Worm (Caenorhabditis elegans) whole organism, early embryonic: ENCODE data around the gene hpo-10.

Experiments used
- F13C5.2 ChIP-seq: sonication (generic microtip); optimal IDR thresholded peaks from 2 replicates; lab custom pipeline; 2017; ENCODE audit warnings: mild to moderate bottlenecking, missing genetic modification characterization, inconsistent platforms, missing compliant biosample characterization
- aly-1 ChIP-seq: sonication (generic microtip); optimal IDR thresholded peaks from 2 replicates; lab custom pipeline; 2016; ENCODE audit warnings: missing genetic modification characterization, missing compliant biosample characterization
- ama-1 ChIP-seq: fragments of 150-350 bp; optimal IDR thresholded peaks from 2 replicates; lab custom pipeline; 2014
- ets-7 ChIP-seq: sonication (generic microtip); optimal IDR thresholded peaks from 2 replicates; lab custom pipeline; 2016; ENCODE audit warnings: missing genotype, missing genetic modification characterization, missing compliant biosample characterization

ce11 chrIII:5902558-5902957, 23.3 kb downstream of the hpo-10 start:
- TF ChIP-seq F13C5.2 (tag; lab: Kevin White, UChicago) (no peak), aly-1 (no peak), ets-7 (no peak), ama-1 (lab: Kevin White, UChicago) (no peak)
